Fruit fly (Drosophila melanogaster): ENCODE measurements around the gene CG17122.

CG17122 gene

dm6 chr3L:20237167-20237566 lies 38.0 kb downstream of the CG17122 start:
- TF ChIP-seq Snoo (tag; optimal IDR thresholded peaks at IDR 0.05) (no peak), CG14655 (GFP tag; optimal IDR thresholded peaks at IDR 0.05) (no peak), EcR (GFP tag; optimal IDR thresholded peaks at IDR 0.05) (no peak), CG8159 (tag; optimal IDR thresholded peaks at IDR 0.05) (no peak), Ets98B (GFP tag; IDR thresholded peaks at IDR 0.05) (no peak), CG9948 (tag; optimal IDR thresholded peaks at IDR 0.05) (no peak), CG34367 (tag; optimal IDR thresholded peaks at IDR 0.05) (no peak), Pif1B (GFP tag; optimal IDR thresholded peaks at IDR 0.05) (no peak), Pif1A (GFP tag; optimal IDR thresholded peaks at IDR 0.05) (no peak), CG17806 (tag; optimal IDR thresholded peaks at IDR 0.05) (no peak), CG4496 (GFP tag; IDR thresholded peaks at IDR 0.05) (no peak), CG8301 (tag; optimal IDR thresholded peaks at IDR 0.05) (no peak)

DNA sequence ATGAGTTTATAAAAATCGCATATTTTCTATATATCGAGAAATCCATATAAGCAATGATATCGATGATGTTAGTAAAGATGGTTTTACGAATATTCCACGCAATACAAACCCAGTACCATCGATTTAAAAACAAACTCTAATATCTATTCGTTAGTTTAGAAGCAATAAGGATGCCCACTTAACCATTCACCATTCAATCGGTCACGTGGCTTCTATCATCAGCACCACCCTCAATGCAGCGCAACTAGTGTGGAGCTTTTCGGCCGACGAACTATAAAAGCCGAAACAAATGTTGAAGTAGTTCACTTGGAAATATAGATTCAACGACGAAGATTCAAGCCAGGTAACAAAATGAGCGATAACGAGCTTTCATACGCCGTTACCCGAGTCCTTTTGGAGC lies 43.8 kb downstream of the CG17122 start, which contains the start of gene CG13813:
TSS of gene CG13813 (plus strand) at position 301 of the 400 bp plus-strand sequence.
- TF ChIP-seq CG10348 (GFP tag; IDR thresholded peaks at IDR 0.05) (no peak), CG34367 (tag; optimal IDR thresholded peaks at IDR 0.05) (no peak), CG9948 (tag; optimal IDR thresholded peaks at IDR 0.05) (no peak), CG8159 (tag; optimal IDR thresholded peaks at IDR 0.05) (no peak), CG17806 (tag; optimal IDR thresholded peaks at IDR 0.05) (no peak), CG32121 (GFP tag; IDR thresholded peaks at IDR 0.05) (no peak), CG12605 (GFP tag; IDR thresholded peaks at IDR 0.05) (no peak), D1 (tag; optimal IDR thresholded peaks at IDR 0.05) (no peak), CG14655 (GFP tag; optimal IDR thresholded peaks at IDR 0.05) (no peak), CG15710 (tag; optimal IDR thresholded peaks at IDR 0.05) (no peak), Pif1A (GFP tag; optimal IDR thresholded peaks at IDR 0.05) (no peak), Ets98B (GFP tag; IDR thresholded peaks at IDR 0.05) (no peak), CG4496 (GFP tag; IDR thresholded peaks at IDR 0.05) (no peak), Pif1B (GFP tag; optimal IDR thresholded peaks at IDR 0.05) (no peak), Snoo (tag; optimal IDR thresholded peaks at IDR 0.05) (no peak), gl (tag; optimal IDR thresholded peaks at IDR 0.05) (no peak), fd96Ca (GFP tag; IDR thresholded peaks at IDR 0.05) (no peak), CG8301 (tag; optimal IDR thresholded peaks at IDR 0.05) (no peak), EcR (GFP tag; optimal IDR thresholded peaks at IDR 0.05) (no peak)

DNA sequence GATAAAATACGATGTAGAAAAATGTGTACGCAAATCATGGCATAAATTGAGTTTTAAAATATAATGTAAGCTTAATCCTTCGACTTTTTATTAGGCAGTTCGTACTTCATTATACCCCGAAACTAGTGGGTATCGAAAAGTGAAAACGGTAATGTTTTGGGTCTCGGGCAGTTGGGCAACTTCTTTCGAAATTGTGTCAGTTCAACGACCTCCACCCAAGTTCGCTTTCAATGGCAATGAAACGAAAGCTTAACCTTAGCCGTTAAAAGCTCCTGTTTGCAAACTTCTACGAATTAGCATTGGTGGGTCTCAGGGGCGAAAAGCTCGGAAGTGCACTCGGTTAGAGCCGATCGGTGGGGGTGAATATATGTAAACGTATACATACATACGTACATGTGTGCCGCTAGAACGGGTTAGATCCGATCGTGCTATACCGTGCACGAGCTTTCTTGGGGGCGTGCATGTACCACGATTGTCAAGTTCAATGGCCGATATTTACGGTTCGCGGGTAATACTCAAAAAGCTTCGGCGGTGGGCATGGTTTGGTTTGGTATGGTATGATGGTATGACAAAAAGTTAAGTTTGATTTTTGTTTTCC lies 44.9 kb downstream of the CG17122 start:
- TF ChIP-seq Snoo (tag; optimal IDR thresholded peaks at IDR 0.05) (no peak), CG13204 (GFP tag; optimal IDR thresholded peaks at IDR 0.05) (no peak), CG10348 (GFP tag; IDR thresholded peaks at IDR 0.05) (no peak), CG12605 (GFP tag; IDR thresholded peaks at IDR 0.05) (no peak), Pif1A (GFP tag; optimal IDR thresholded peaks at IDR 0.05) (no peak), EcR (GFP tag; optimal IDR thresholded peaks at IDR 0.05) (peak; percentile 97), CG14655 (GFP tag; optimal IDR thresholded peaks at IDR 0.05) (no peak)

DNA sequence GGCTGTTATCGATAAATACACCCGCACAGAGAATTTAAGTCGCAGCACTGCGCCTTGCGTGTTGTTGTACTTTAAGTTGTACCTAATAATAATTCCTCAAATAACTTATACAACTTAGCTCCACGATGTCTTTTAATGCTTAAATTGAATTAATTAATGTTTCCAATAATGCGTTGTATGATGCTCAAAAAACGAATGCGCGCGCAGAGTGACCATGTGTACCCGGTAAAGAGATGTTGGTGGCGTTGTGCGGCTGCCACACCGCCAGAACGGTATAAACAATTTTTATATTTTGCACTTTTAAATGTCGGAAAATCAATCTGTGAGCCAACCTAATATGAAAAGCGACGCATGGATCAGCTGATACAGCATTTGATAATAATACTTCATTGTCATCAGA lies 49.0 kb downstream of the CG17122 start:
- TF ChIP-seq CG10348 (GFP tag; IDR thresholded peaks at IDR 0.05) (no peak), Pif1B (GFP tag; optimal IDR thresholded peaks at IDR 0.05) (no peak), CG14655 (GFP tag; optimal IDR thresholded peaks at IDR 0.05) (no peak), CG15710 (tag; optimal IDR thresholded peaks at IDR 0.05) (no peak), rn (GFP tag; IDR thresholded peaks at IDR 0.05) (no peak), CG9948 (tag; optimal IDR thresholded peaks at IDR 0.05) (no peak), CG17806 (tag; optimal IDR thresholded peaks at IDR 0.05) (no peak), CG13204 (GFP tag; optimal IDR thresholded peaks at IDR 0.05) (no peak)

- no peak for TF ChIP-seq CG32121 (GFP tag; IDR thresholded peaks at IDR 0.05)
- no peak for TF ChIP-seq gl (tag; optimal IDR thresholded peaks at IDR 0.05)
- no peak for TF ChIP-seq Pif1A (GFP tag; optimal IDR thresholded peaks at IDR 0.05)
- no peak for TF ChIP-seq CG13204 (GFP tag; optimal IDR thresholded peaks at IDR 0.05)
- no peak for TF ChIP-seq EcR (GFP tag; optimal IDR thresholded peaks at IDR 0.05)
- no peak for TF ChIP-seq fd96Ca (GFP tag; IDR thresholded peaks at IDR 0.05)
- TF ChIP-seq Snoo (tag; optimal IDR thresholded peaks at IDR 0.05) = no peak
- no peak for TF ChIP-seq CG14655 (GFP tag; optimal IDR thresholded peaks at IDR 0.05)
- no peak for TF ChIP-seq D1 (tag; optimal IDR thresholded peaks at IDR 0.05)
- no peak for TF ChIP-seq Pif1B (GFP tag; optimal IDR thresholded peaks at IDR 0.05)
- no peak for TF ChIP-seq CG8159 (tag; optimal IDR thresholded peaks at IDR 0.05)
- TF ChIP-seq CG15710 (tag; optimal IDR thresholded peaks at IDR 0.05) = no peak
- TF ChIP-seq rn (GFP tag; IDR thresholded peaks at IDR 0.05) = no peak
- no peak for TF ChIP-seq CG34367 (tag; optimal IDR thresholded peaks at IDR 0.05)
These were observed 51.7 kb downstream of the CG17122 start, which contains the start of gene CG17147 for dm6 chr3L:20223398-20223951. TSS of gene CG17147 (plus strand) at chr3L:20223932.
